Worm (Caenorhabditis elegans): ENCODE data around the gene eif-2Bdelta.

eif-2Bdelta gene

ce11 chrV:9485508-9485907 lies 28.1 kb upstream of the eif-2Bdelta start:
- no peak for TF ChIP-seq unc-130 (GFP tag; optimal IDR thresholded peaks at IDR 0.05)
- TF ChIP-seq lag-1 (GFP tag; IDR thresholded peaks at IDR 0.05) = no peak
- no peak for TF ChIP-seq rec-8 (tag; optimal IDR thresholded peaks at IDR 0.05)
- no peak for TF ChIP-seq xnd-1 (tag; optimal IDR thresholded peaks at IDR 0.05)
- no peak for TF ChIP-seq mxl-1 (tag; optimal IDR thresholded peaks at IDR 0.05)
- no peak for TF ChIP-seq F22D6.2 (tag; optimal IDR thresholded peaks at IDR 0.05)

DNA sequence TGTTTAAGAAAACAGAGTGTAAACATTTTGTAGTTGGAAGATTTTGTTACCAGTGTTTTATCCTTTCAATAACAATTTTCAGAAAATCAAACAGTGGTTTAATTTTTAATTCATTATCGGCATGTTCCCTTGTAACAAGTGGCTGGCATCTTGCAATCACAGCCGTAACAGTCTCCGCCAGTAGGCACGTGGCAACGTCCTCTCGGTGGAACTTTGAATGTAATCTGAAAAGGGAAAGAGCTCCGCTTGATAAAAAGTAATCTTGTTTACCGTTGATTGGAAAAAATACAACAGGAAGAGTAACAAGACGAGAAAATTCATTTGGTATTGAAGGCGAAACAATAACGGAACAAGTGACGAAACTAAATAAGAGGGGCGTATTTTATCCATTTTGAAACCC lies 24.2 kb upstream of the eif-2Bdelta start, which contains the start of gene K06A4.10:
K06A4.10 (minus strand) TSS at position 390 of the 400 bp plus-strand sequence.
- TF ChIP-seq Y53G8AR.9 (GFP tag; conservative IDR thresholded peaks at IDR 0.05) (0 out of 2 replicates have a peak, but pooled peaks have one; percentile 44), nhr-27 (tag; optimal IDR thresholded peaks at IDR 0.05) (no peak), let-526 (GFP tag; IDR thresholded peaks at IDR 0.05) (0 out of 2 replicates have a peak, but pooled peaks have one; percentile 12), nhr-80 (tag; optimal IDR thresholded peaks at IDR 0.05) (peak; percentile 63), him-1 (tag; optimal IDR thresholded peaks at IDR 0.05) (no peak), cebp-1 (GFP tag; IDR thresholded peaks at IDR 0.05) (no peak), cebp-1 (tag; optimal IDR thresholded peaks at IDR 0.05) (peak; percentile 26), ztf-22 (GFP tag; optimal IDR thresholded peaks at IDR 0.05) (peak; percentile 9), ets-4 (GFP tag; optimal IDR thresholded peaks at IDR 0.05) (peak; percentile 20)

ce11 chrV:9491440-9492160 lies 22.0 kb upstream of the eif-2Bdelta start, which contains the start of gene K06A4.7:
Gene K06A4.7, minus strand, starts transcription at chrV:9491490.
- TF ChIP-seq nhr-90 (tag; optimal IDR thresholded peaks at IDR 0.05) = no peak
- TF ChIP-seq snpc-4 (GFP tag; optimal IDR thresholded peaks at IDR 0.05) = no peak
- no peak for TF ChIP-seq snpc-4 (tag; optimal IDR thresholded peaks at IDR 0.05)
- peak; percentile 63 for TF ChIP-seq nhr-80 (tag; optimal IDR thresholded peaks at IDR 0.05)
- TF ChIP-seq ztf-22 (GFP tag; optimal IDR thresholded peaks at IDR 0.05) = no peak
- TF ChIP-seq ztf-26 (tag; optimal IDR thresholded peaks at IDR 0.05) = no peak
- no peak for TF ChIP-seq ets-4 (GFP tag; optimal IDR thresholded peaks at IDR 0.05)

ce11 chrV:9492460-9492859 lies 21.2 kb upstream of the eif-2Bdelta start:
- TF ChIP-seq nhr-80 (tag; optimal IDR thresholded peaks at IDR 0.05) (peak; percentile 49), sdz-38 (tag; optimal IDR thresholded peaks at IDR 0.05) (no peak)

DNA sequence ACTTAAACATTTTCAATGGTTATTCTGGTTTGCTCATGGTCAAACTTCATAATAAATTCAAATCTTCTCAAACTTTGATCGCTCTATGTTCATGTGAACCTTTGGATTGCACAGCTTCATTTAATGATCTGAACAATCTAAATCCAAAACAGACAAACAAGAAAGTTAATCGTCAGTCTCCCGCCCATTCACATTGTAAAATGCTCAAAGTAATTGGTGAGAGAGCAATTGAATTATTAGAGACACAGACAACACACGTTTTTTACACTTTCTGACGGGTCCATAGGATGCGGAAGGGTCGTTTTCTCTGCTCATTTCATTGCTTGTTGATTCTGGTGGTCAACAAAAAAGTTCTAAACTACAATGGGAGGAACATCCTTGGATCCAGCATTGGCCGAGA lies 16.9 kb upstream of the eif-2Bdelta start, which contains the start of gene gsnl-1:
gsnl-1 (plus strand) TSS at position 301 of the 400 bp plus-strand sequence.
- no peak for TF ChIP-seq dpff-1 (tag; optimal IDR thresholded peaks at IDR 0.05)
- TF ChIP-seq xnd-1 (tag; optimal IDR thresholded peaks at IDR 0.05) = no peak
- TF ChIP-seq F57A8.1 (GFP tag; optimal IDR thresholded peaks at IDR 0.05) = no peak

- TF ChIP-seq ceh-58 (GFP tag; IDR thresholded peaks at IDR 0.05) = no peak
Measured at ce11 chrV:9499295-9499694, 14.3 kb upstream of the eif-2Bdelta start.

DNA sequence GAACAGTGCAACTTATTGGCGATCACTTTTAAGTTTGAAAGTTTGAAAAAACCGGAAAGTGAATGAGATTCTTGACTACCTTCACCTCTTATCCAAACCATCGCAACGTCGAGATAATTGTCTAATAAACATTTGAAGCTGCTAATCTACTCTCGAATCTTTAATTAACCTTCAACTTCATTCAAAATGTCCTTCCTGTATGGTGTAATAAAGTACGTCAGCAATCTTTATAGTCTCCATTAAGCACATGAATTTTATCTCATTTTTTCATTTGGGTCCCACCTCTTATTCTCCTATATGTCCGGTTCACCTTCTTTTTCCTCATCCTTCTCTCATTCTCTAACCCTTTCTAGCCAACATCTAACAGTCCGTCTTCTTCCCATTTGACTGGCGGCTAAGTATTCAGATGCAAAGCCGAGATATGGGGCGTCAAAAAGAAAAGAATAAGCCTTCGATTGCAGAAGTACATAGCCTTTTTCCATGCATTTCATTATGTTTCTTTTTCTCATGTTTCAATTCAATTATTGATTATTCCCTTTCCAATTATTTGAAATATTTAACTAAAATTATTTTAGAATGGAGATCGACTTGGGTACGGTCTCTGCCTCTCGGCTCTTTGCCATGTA lies 12.7 kb upstream of the eif-2Bdelta start, which contains the start of gene swt-5:
swt-5 (plus strand) TSS at position 576 of the 626 bp plus-strand sequence.
- TF ChIP-seq F57A8.1 (GFP tag; optimal IDR thresholded peaks at IDR 0.05) (no peak), ama-1 (optimal IDR thresholded peaks at IDR 0.05) (no peak), ama-1 (GFP tag; optimal IDR thresholded peaks at IDR 0.05) (no peak), ceh-100 (GFP tag; IDR thresholded peaks at IDR 0.05) (no peak), somi-1 (GFP tag; optimal IDR thresholded peaks at IDR 0.05) (no peak), egl-18 (GFP tag; IDR thresholded peaks at IDR 0.05) (no peak), dpl-1 (GFP tag; optimal IDR thresholded peaks at IDR 0.05) (no peak), die-1 (tag; optimal IDR thresholded peaks at IDR 0.05) (no peak), aptf-3 (GFP tag; IDR thresholded peaks at IDR 0.05) (no peak), mxl-1 (tag; optimal IDR thresholded peaks at IDR 0.05) (no peak), snpc-1.3 (tag; optimal IDR thresholded peaks at IDR 0.05; ENCODE audit: insufficient read depth) (no peak), ets-4 (GFP tag; optimal IDR thresholded peaks at IDR 0.05) (no peak), sptf-2 (GFP tag; optimal IDR thresholded peaks at IDR 0.05) (no peak), ceh-91 (GFP tag; IDR thresholded peaks at IDR 0.05) (no peak), lin-35 (GFP tag; optimal IDR thresholded peaks at IDR 0.05) (no peak)
